Worm (Caenorhabditis elegans) whole organism, L1 larva: Measurements from ENCODE around the gene srx-90.

ENCODE experiments used
- C04F5.9 ChIP-seq: sonication (generic microtip); optimal IDR thresholded peaks from 2 replicates; lab custom pipeline; 2016; ENCODE audit warnings: missing genetic modification characterization, missing compliant biosample characterization
- F16B12.6 ChIP-seq: fragments of 150-350 bp; optimal IDR thresholded peaks from 2 replicates; lab custom pipeline; 2014; ENCODE audit warnings: missing biosample characterization, missing genetic modification characterization
- Y116A8C.19 ChIP-seq: sonication (generic microtip); optimal IDR thresholded peaks from 2 replicates; lab custom pipeline; 2016; ENCODE audit warnings: missing compliant biosample characterization, missing genetic modification characterization, borderline replicate concordance
- aha-1 ChIP-seq: fragments of 150-350 bp; optimal IDR thresholded peaks from 2 replicates; lab custom pipeline; 2014; ENCODE audit warnings: missing biosample characterization, missing genetic modification characterization
- alr-1 ChIP-seq: fragments of 200-800 bp; sonication (Bioruptor generic); optimal IDR thresholded peaks from 2 replicates; lab custom pipeline; 2018; ENCODE audit warnings: borderline replicate concordance, mild to moderate bottlenecking, missing genetic modification characterization, missing compliant biosample characterization
- aly-2 ChIP-seq: fragments of 150-350 bp; optimal IDR thresholded peaks from 2 replicates; lab custom pipeline; 2014; ENCODE audit warnings: missing biosample characterization, missing genetic modification characterization
- ama-1 ChIP-seq: fragments of 150-350 bp; optimal IDR thresholded peaks from 2 replicates; lab custom pipeline; 2014
- blmp-1 ChIP-seq: fragments of 150-350 bp; optimal IDR thresholded peaks from 2 replicates; lab custom pipeline; 2014; ENCODE audit warnings: missing biosample characterization, missing genetic modification characterization
- ceh-8 ChIP-seq: fragments of 200-800 bp; sonication (Bioruptor generic); optimal IDR thresholded peaks from 2 replicates; lab custom pipeline; 2018; ENCODE audit warnings: mild to moderate bottlenecking, missing genetic modification characterization, moderate library complexity, missing compliant biosample characterization
- ceh-82 ChIP-seq, 3 experiments: fragments of 150-350 bp in 1 of 3; sonication (generic microtip) in 2 of 3; optimal IDR thresholded peaks; 2 replicates each; lab custom pipeline; 2014 to 2017; ENCODE audit warnings: missing biosample characterization in 3 of 3, missing genetic modification characterization in 3 of 3
- ceh-88 ChIP-seq: fragments of 200-800 bp; sonication (Bioruptor generic); IDR thresholded peaks from 2 replicates; pipeline ENCODE4 v1.3.6; 2022; ENCODE audit warnings: missing genetic modification characterization, missing compliant biosample characterization
- ces-1 ChIP-seq: fragments of 150-350 bp; optimal IDR thresholded peaks from 2 replicates; lab custom pipeline; 2014; ENCODE audit warnings: missing biosample characterization, missing genetic modification reagents, missing genetic modification characterization
- dpl-1 ChIP-seq, 3 experiments: fragments of 150-350 bp in 2 of 3; sonication (generic microtip) in 1 of 3; optimal IDR thresholded peaks; 2 replicates each; lab custom pipeline; 2014 to 2017; ENCODE audit warnings: missing biosample characterization in 3 of 3, missing genetic modification characterization in 3 of 3, missing genetic modification reagents in 3 of 3
- dsc-1 ChIP-seq: sonication (generic microtip); optimal IDR thresholded peaks from 2 replicates; lab custom pipeline; 2016; ENCODE audit warnings: mild to moderate bottlenecking, missing genetic modification characterization, missing compliant biosample characterization
- elt-3 ChIP-seq, 6 experiments: fragments of 150-350 bp in 1 of 6; sonication (generic microtip); optimal IDR thresholded peaks; 2 replicates each; lab custom pipeline; 2017 to 2018; ENCODE audit warnings: missing biosample characterization in 6 of 6, missing genetic modification characterization in 6 of 6, inconsistent platforms in 1 of 6
- fos-1 ChIP-seq: fragments of 150-350 bp; optimal IDR thresholded peaks from 2 replicates; lab custom pipeline; 2014; ENCODE audit warnings: missing biosample characterization, missing genetic modification characterization
- grh-1 ChIP-seq: fragments of 200-800 bp; sonication (Bioruptor generic); IDR thresholded peaks from 2 replicates; pipeline ENCODE4 v1.3.6; 2022; ENCODE audit warnings: missing genetic modification reagents, missing genetic modification characterization, missing compliant biosample characterization
- hpl-2 ChIP-seq: fragments of 150-350 bp; optimal IDR thresholded peaks from 2 replicates; lab custom pipeline; 2014; ENCODE audit warnings: missing biosample characterization, missing genetic modification reagents, missing genetic modification characterization
- irx-1 ChIP-seq: sonication (generic microtip); optimal IDR thresholded peaks from 2 replicates; lab custom pipeline; 2016; ENCODE audit warnings: missing genetic modification characterization, missing compliant biosample characterization
- isw-1 ChIP-seq: fragments of 200-800 bp; sonication (Bioruptor generic); IDR thresholded peaks from 2 replicates; pipeline ENCODE4 v1.3.6; 2022; ENCODE audit warnings: missing genetic modification characterization, missing compliant biosample characterization
- jun-1 ChIP-seq: fragments of 150-350 bp; optimal IDR thresholded peaks from 2 replicates; lab custom pipeline; 2014; ENCODE audit warnings: missing biosample characterization, missing genetic modification reagents, missing genetic modification characterization
- lin-13 ChIP-seq: fragments of 150-350 bp; optimal IDR thresholded peaks from 2 replicates; lab custom pipeline; 2014; ENCODE audit warnings: missing biosample characterization, missing genetic modification reagents, missing genetic modification characterization
- lin-14 ChIP-seq: fragments of 200-800 bp; sonication (Bioruptor generic); optimal IDR thresholded peaks from 2 replicates; lab custom pipeline; 2018; ENCODE audit warnings: mild to moderate bottlenecking, missing genetic modification characterization, moderate library complexity, missing compliant biosample characterization
- lir-3 ChIP-seq: sonication (generic microtip); optimal IDR thresholded peaks from 2 replicates; lab custom pipeline; 2016; ENCODE audit warnings: mild to moderate bottlenecking, missing genetic modification characterization, moderate library complexity, missing compliant biosample characterization; ENCODE audit not compliant: poor library complexity
- mab-9 ChIP-seq: fragments of 200-800 bp; sonication (Bioruptor generic); IDR thresholded peaks from 2 replicates; pipeline ENCODE4 v1.3.6; 2022; ENCODE audit warnings: missing genetic modification reagents, missing genetic modification characterization, missing compliant biosample characterization
- mdl-1 ChIP-seq, 2 experiments: fragments of 150-350 bp; optimal IDR thresholded peaks; 2 replicates each; lab custom pipeline; 2014 to 2017; ENCODE audit warnings: missing biosample characterization in 2 of 2, missing genetic modification characterization in 2 of 2, inconsistent platforms in 1 of 2
- mef-2 ChIP-seq: fragments of 150-350 bp; optimal IDR thresholded peaks from 2 replicates; lab custom pipeline; 2014; ENCODE audit warnings: missing biosample characterization, missing genetic modification characterization
- mep-1 ChIP-seq: fragments of 150-350 bp; optimal IDR thresholded peaks from 2 replicates; lab custom pipeline; 2014; ENCODE audit warnings: missing biosample characterization, missing genetic modification characterization
- nhr-12 ChIP-seq: sonication (generic microtip); optimal IDR thresholded peaks from 2 replicates; lab custom pipeline; 2017; ENCODE audit warnings: missing biosample characterization, missing genetic modification characterization
- nhr-19 ChIP-seq: fragments of 200-800 bp; sonication (Bioruptor generic); conservative IDR thresholded peaks from 2 replicates; pipeline ENCODE4 v1.3.6; 2022; ENCODE audit warnings: missing genetic modification characterization, missing compliant biosample characterization
- nhr-237 ChIP-seq: fragments of 150-350 bp; optimal IDR thresholded peaks from 2 replicates; lab custom pipeline; 2014; ENCODE audit warnings: missing biosample characterization, missing genetic modification characterization
- nhr-71 ChIP-seq: sonication (generic microtip); optimal IDR thresholded peaks from 2 replicates; lab custom pipeline; 2016; ENCODE audit warnings: mild to moderate bottlenecking, missing genetic modification characterization, moderate library complexity, missing compliant biosample characterization
- nhr-76 ChIP-seq: sonication (generic microtip); optimal IDR thresholded peaks from 2 replicates; lab custom pipeline; 2017; ENCODE audit warnings: missing biosample characterization, missing genetic modification characterization
- nhr-84 ChIP-seq: sonication (generic microtip); optimal IDR thresholded peaks from 2 replicates; lab custom pipeline; 2017; ENCODE audit warnings: missing biosample characterization, missing genetic modification characterization
- nhr-85 ChIP-seq: sonication (generic microtip); peaks from one replicate; lab custom pipeline; 2016; ENCODE audit warnings: missing genetic modification characterization, inconsistent platforms, missing compliant biosample characterization
- pag-3 ChIP-seq: sonication (generic microtip); optimal IDR thresholded peaks from 2 replicates; lab custom pipeline; 2017; ENCODE audit warnings: missing genetic modification characterization, mild to moderate bottlenecking, missing compliant biosample characterization, antibody characterized with exemption, borderline replicate concordance; ENCODE audit not compliant: insufficient read depth
- pax-3 ChIP-seq: fragments of 200-800 bp; sonication (Bioruptor generic); optimal IDR thresholded peaks from 2 replicates; lab custom pipeline; 2018; ENCODE audit warnings: mild to moderate bottlenecking, missing genetic modification characterization, moderate library complexity, missing compliant biosample characterization
- rnt-1 ChIP-seq: sonication (generic microtip); optimal IDR thresholded peaks from 2 replicates; lab custom pipeline; 2016; ENCODE audit warnings: mild to moderate bottlenecking, missing genetic modification characterization, moderate library complexity, missing compliant biosample characterization
- skn-1 ChIP-seq: fragments of 150-350 bp; optimal IDR thresholded peaks from 2 replicates; lab custom pipeline; 2014; ENCODE audit warnings: missing biosample characterization, missing genetic modification characterization
- snpc-4 ChIP-seq: fragments of 150-350 bp; optimal IDR thresholded peaks from 2 replicates; lab custom pipeline; 2014; ENCODE audit warnings: missing biosample characterization, missing genetic modification characterization
- snu-23 ChIP-seq: sonication (generic microtip); optimal IDR thresholded peaks from 2 replicates; lab custom pipeline; 2016; ENCODE audit warnings: missing genetic modification characterization, missing compliant biosample characterization
- sox-4 ChIP-seq: sonication (generic microtip); optimal IDR thresholded peaks from 2 replicates; lab custom pipeline; 2016; ENCODE audit warnings: missing genetic modification characterization, missing compliant biosample characterization
- sptf-1 ChIP-seq: fragments of 150-350 bp; optimal IDR thresholded peaks from 2 replicates; lab custom pipeline; 2014; ENCODE audit warnings: missing biosample characterization, missing genetic modification characterization
- sup-37 ChIP-seq: fragments of 200-800 bp; sonication (Bioruptor generic); optimal IDR thresholded peaks from 2 replicates; lab custom pipeline; 2018; ENCODE audit warnings: mild to moderate bottlenecking, missing genetic modification characterization, missing compliant biosample characterization
- unc-30 ChIP-seq: sonication (generic microtip); optimal IDR thresholded peaks from 2 replicates; lab custom pipeline; 2017; ENCODE audit warnings: missing biosample characterization, missing genetic modification characterization
- zag-1 ChIP-seq: fragments of 150-350 bp; optimal IDR thresholded peaks from 2 replicates; lab custom pipeline; 2014; ENCODE audit warnings: missing biosample characterization, missing genetic modification characterization
- ztf-11 ChIP-seq, 2 experiments: sonication (generic microtip); optimal IDR thresholded peaks; 2 replicates each; lab custom pipeline; 2016 to 2017; ENCODE audit warnings: missing genetic modification characterization in 2 of 2, missing biosample characterization in 1 of 2, missing compliant biosample characterization in 1 of 2
- ztf-4 ChIP-seq: fragments of 150-350 bp; optimal IDR thresholded peaks from 2 replicates; lab custom pipeline; 2014; ENCODE audit warnings: missing biosample characterization, missing genetic modification characterization

The srx-90 gene

ce11 chrV:11531831-11532534 lies 48.9 kb upstream of the srx-90 start (continued):
- TF ChIP-seq grh-1 (GFP tag; lab: Robert Waterston, UW) (peak; percentile 77), nhr-84 (tag; lab: Kevin White, UChicago) (no peak), pax-3 (no peak), C04F5.9 (tag; lab: Kevin White, UChicago) (peak; percentile 2), ces-1 (GFP tag; lab: Kevin White, UChicago) (no peak), aly-2 (no peak), blmp-1 (tag; lab: Kevin White, UChicago) (peak; percentile 92), isw-1 (GFP tag; lab: Robert Waterston, UW) (no peak; the same call in 1 of the 2 replicates), nhr-85 (tag; lab: Kevin White, UChicago) (peak; percentile 99), nhr-12 (tag; lab: Kevin White, UChicago) (no peak), Y116A8C.19 (no peak), nhr-71 (tag; lab: Kevin White, UChicago) (peak; percentile 97), F16B12.6 (tag; lab: Kevin White, UChicago) (no peak), lir-3 (tag; lab: Kevin White, UChicago) (peak; percentile 29), skn-1 (tag; lab: Kevin White, UChicago) (peak; percentile 62), dsc-1 (peak; percentile 97), unc-30 (tag; lab: Kevin White, UChicago) (no peak), nhr-76 (tag; lab: Kevin White, UChicago) (no peak), mdl-1 (tag; optimal IDR thresholded peaks at IDR 0.05; lab: Kevin White, UChicago) (peak; percentile 53 to 96), ztf-4 (peak; percentile 2), snu-23 (GFP tag; lab: Kevin White, UChicago) (peak; percentile 94), snpc-4 (tag; lab: Kevin White, UChicago) (peak; percentile 36), ceh-82 (tag; optimal IDR thresholded peaks at IDR 0.05; lab: Kevin White, UChicago) (peak in 1 of 3 experiments; percentile 50), nhr-19 (GFP tag; lab: Robert Waterston, UW) (peak; percentile 84), nhr-237 (tag; lab: Kevin White, UChicago) (peak; percentile 35), mab-9 (no peak), ceh-8 (GFP tag; lab: Kevin White, UChicago) (no peak), sup-37 (GFP tag; lab: Kevin White, UChicago) (peak; percentile 51), lin-14 (GFP tag; lab: Kevin White, UChicago) (peak; percentile 97), ceh-88 (GFP tag; lab: Robert Waterston, UW) (0 out of 2 replicates have a peak, but pooled peaks have one; percentile 23), fos-1 (tag; lab: Kevin White, UChicago) (peak; percentile 82), rnt-1 (tag; lab: Kevin White, UChicago) (peak; percentile 79), sptf-1 (tag; lab: Kevin White, UChicago) (no peak), mef-2 (peak; percentile 24), aha-1 (tag; lab: Kevin White, UChicago) (no peak), zag-1 (tag; lab: Kevin White, UChicago) (no peak), dpl-1 (GFP tag; optimal IDR thresholded peaks at IDR 0.05; lab: Kevin White, UChicago) (peak; percentile 19 to 55 (median 25)), sox-4 (no peak), irx-1 (tag; lab: Kevin White, UChicago) (peak; percentile 54), pag-3 (tag; lab: Kevin White, UChicago) (peak; percentile 38), lin-13 (GFP tag; lab: Kevin White, UChicago) (peak; percentile 75)

ce11 chrV:11532535-11532853 lies 48.4 kb upstream of the srx-90 start:
- TF ChIP-seq elt-3 (tag; optimal IDR thresholded peaks at IDR 0.05; lab: Kevin White, UChicago) (no peak), rnt-1 (tag; lab: Kevin White, UChicago) (no peak), snpc-4 (tag; lab: Kevin White, UChicago) (no peak), alr-1 (tag; lab: Kevin White, UChicago) (no peak), jun-1 (tag; lab: Kevin White, UChicago) (no peak), ceh-88 (GFP tag; lab: Robert Waterston, UW) (no peak), ztf-11 (tag; optimal IDR thresholded peaks at IDR 0.05; lab: Kevin White, UChicago) (no peak), ama-1 (lab: Kevin White, UChicago) (no peak), hpl-2 (GFP tag; lab: Kevin White, UChicago) (no peak), mep-1 (no peak), Y116A8C.19 (no peak)
